Worm (Caenorhabditis elegans) whole organism, midembryonic: Measurements from ENCODE around the gene K08D10.10.
"Not testable (repeated sequence)": the region's sequence is repeated elsewhere in the genome, so short reads cannot be mapped to it uniquely, and the experiment has no call there.

Experiments used
- T22C8.4 ChIP-seq: fragments of 200-800 bp; sonication (Bioruptor generic); IDR thresholded peaks from 2 replicates; pipeline ENCODE4 v1.3.6; 2022; ENCODE audit warnings: missing genetic modification characterization, missing compliant biosample characterization
- cog-1 ChIP-seq: sonication (generic microtip); optimal IDR thresholded peaks from 2 replicates; lab custom pipeline; 2016; ENCODE audit warnings: missing genetic modification characterization, missing compliant biosample characterization
- flt-1 ChIP-seq: fragments of 200-800 bp; sonication (Bioruptor generic); IDR thresholded peaks from 2 replicates; pipeline ENCODE4 v1.3.6; 2022; ENCODE audit warnings: missing genetic modification characterization, missing compliant biosample characterization
- klf-2 ChIP-seq: fragments of 200-800 bp; sonication (Bioruptor generic); conservative IDR thresholded peaks from 2 replicates; pipeline ENCODE4 v1.3.6; 2022; ENCODE audit warnings: missing genetic modification reagents, missing genetic modification characterization, missing compliant biosample characterization
- med-1 ChIP-seq: sonication (generic microtip); optimal IDR thresholded peaks from 2 replicates; lab custom pipeline; 2017; ENCODE audit warnings: missing genetic modification characterization, mild to moderate bottlenecking, missing compliant biosample characterization, antibody characterized with exemption, missing genetic modification reagents; ENCODE audit not compliant: insufficient read depth
- ref-1 ChIP-seq: fragments of 200-800 bp; sonication (Bioruptor generic); conservative IDR thresholded peaks from 2 replicates; pipeline ENCODE4 v1.3.6; 2022; ENCODE audit warnings: missing genetic modification reagents, missing genetic modification characterization, missing compliant biosample characterization
- tab-1 ChIP-seq: fragments of 200-800 bp; sonication (Bioruptor generic); IDR thresholded peaks from 2 replicates; pipeline ENCODE4 v1.3.6; 2022; ENCODE audit warnings: missing genetic modification characterization, missing compliant biosample characterization
- ztf-23 ChIP-seq: fragments of 200-800 bp; sonication (Bioruptor generic); IDR thresholded peaks from 2 replicates; pipeline ENCODE4 v1.3.6; 2022; ENCODE audit warnings: missing genetic modification reagents, missing genetic modification characterization, missing compliant biosample characterization
- ztf-29 ChIP-seq: fragments of 200-800 bp; sonication (Bioruptor generic); IDR thresholded peaks from 2 replicates; pipeline ENCODE4 v1.3.6; 2022; ENCODE audit warnings: missing genetic modification reagents, missing genetic modification characterization, missing compliant biosample characterization

The K08D10.10 gene

ce11 chrIV:4125657-4126056 is 26.4 kb upstream of the K08D10.10 start, which contains the start of gene F49F1.7:
F49F1.7 (minus strand) TSS chrIV:4125757.
- not testable (repeated sequence) for TF ChIP-seq ref-1, tab-1, flt-1 (GFP tag; lab: Robert Waterston, UW)

ce11 chrIV:4135744-4136143 is 16.3 kb upstream of the K08D10.10 start, which contains the start of gene F49F1.17:
F49F1.17 (minus strand) TSS chrIV:4135844.
- TF ChIP-seq T22C8.4: no peak
- no peak for TF ChIP-seq tab-1 (GFP tag; lab: Robert Waterston, UW)
- no peak for TF ChIP-seq ztf-23 (GFP tag; lab: Robert Waterston, UW)
- no peak for TF ChIP-seq ref-1 (GFP tag; lab: Robert Waterston, UW)
- no peak for TF ChIP-seq med-1

ce11 chrIV:4137472-4137871 is 14.6 kb upstream of the K08D10.10 start, which contains the start of gene F49F1.9:
F49F1.9 (minus strand) TSS chrIV:4137572.
- TF ChIP-seq ztf-29: no peak
- TF ChIP-seq T22C8.4: no peak
- TF ChIP-seq klf-2 (GFP tag; lab: Robert Waterston, UW): no peak
- no peak for TF ChIP-seq flt-1 (GFP tag; lab: Robert Waterston, UW)
- TF ChIP-seq tab-1 (GFP tag; lab: Robert Waterston, UW): no peak
- TF ChIP-seq cog-1 (tag; lab: Kevin White, UChicago): no peak
- no peak for TF ChIP-seq ref-1 (GFP tag; lab: Robert Waterston, UW)

- TF ChIP-seq med-1: no peak
- TF ChIP-seq cog-1 (tag; lab: Kevin White, UChicago): no peak
- no peak for TF ChIP-seq tab-1 (GFP tag; lab: Robert Waterston, UW)
- no peak for TF ChIP-seq ztf-23 (GFP tag; lab: Robert Waterston, UW)
- no peak for TF ChIP-seq flt-1 (GFP tag; lab: Robert Waterston, UW)
Observed at ce11 chrIV:4139022-4139421, 13.0 kb upstream of the K08D10.10 start, which contains the start of gene F49F1.10. F49F1.10 (minus strand) TSS chrIV:4139122.

ce11 chrIV:4140265-4140664 is 11.8 kb upstream of the K08D10.10 start, which contains the start of gene F49F1.18:
F49F1.18 (minus strand) TSS chrIV:4140365.
- TF ChIP-seq klf-2 (GFP tag; lab: Robert Waterston, UW) (no peak), cog-1 (tag; lab: Kevin White, UChicago) (no peak), flt-1 (GFP tag; lab: Robert Waterston, UW) (no peak), tab-1 (GFP tag; lab: Robert Waterston, UW) (no peak), T22C8.4 (no peak), ztf-23 (GFP tag; lab: Robert Waterston, UW) (no peak), ztf-29 (no peak), med-1 (no peak), ref-1 (GFP tag; lab: Robert Waterston, UW) (no peak)

ce11 chrIV:4141311-4141710 is 10.7 kb upstream of the K08D10.10 start, which contains the start of gene F49F1.11:
F49F1.11 (minus strand) TSS chrIV:4141411.
- TF ChIP-seq T22C8.4 (no peak), flt-1 (GFP tag; lab: Robert Waterston, UW) (no peak), ztf-23 (GFP tag; lab: Robert Waterston, UW) (no peak), ztf-29 (no peak), tab-1 (GFP tag; lab: Robert Waterston, UW) (no peak), med-1 (no peak), cog-1 (tag; lab: Kevin White, UChicago) (no peak), ref-1 (GFP tag; lab: Robert Waterston, UW) (no peak), klf-2 (GFP tag; lab: Robert Waterston, UW) (no peak)

ce11 chrIV:4142986-4143385 is 9.0 kb upstream of the K08D10.10 start, which contains the start of gene F49F1.12:
F49F1.12 (minus strand) TSS chrIV:4143086.
- TF ChIP-seq ref-1 (GFP tag; lab: Robert Waterston, UW); tab-1 (GFP tag; lab: Robert Waterston, UW); ztf-29: not testable (repeated sequence)

- TF ChIP-seq ztf-29 (no peak), ref-1 (GFP tag; lab: Robert Waterston, UW) (no peak), klf-2 (GFP tag; lab: Robert Waterston, UW) (no peak), flt-1 (GFP tag; lab: Robert Waterston, UW) (no peak), med-1 (no peak), T22C8.4 (no peak), cog-1 (tag; lab: Kevin White, UChicago) (no peak), ztf-23 (GFP tag; lab: Robert Waterston, UW) (no peak), tab-1 (GFP tag; lab: Robert Waterston, UW) (no peak)
Observed at ce11 chrIV:4144784-4145183, 7.3 kb upstream of the K08D10.10 start, which contains the start of gene R07C12.3. R07C12.3 (plus strand) TSS chrIV:4145084.

ce11 chrIV:4147891-4148290 is 4.1 kb upstream of the K08D10.10 start:
- TF ChIP-seq ztf-29 (no peak), med-1 (no peak), cog-1 (tag; lab: Kevin White, UChicago) (no peak), ref-1 (GFP tag; lab: Robert Waterston, UW) (no peak), tab-1 (GFP tag; lab: Robert Waterston, UW) (no peak), ztf-23 (GFP tag; lab: Robert Waterston, UW) (no peak), flt-1 (GFP tag; lab: Robert Waterston, UW) (no peak), klf-2 (GFP tag; lab: Robert Waterston, UW) (no peak), T22C8.4 (no peak)

ce11 chrIV:4150138-4150537 is 1.9 kb upstream of the K08D10.10 start:
- TF ChIP-seq med-1: no peak
- TF ChIP-seq tab-1 (GFP tag; lab: Robert Waterston, UW): no peak
- no peak for TF ChIP-seq flt-1 (GFP tag; lab: Robert Waterston, UW)
- TF ChIP-seq klf-2 (GFP tag; lab: Robert Waterston, UW): no peak
- no peak for TF ChIP-seq ref-1 (GFP tag; lab: Robert Waterston, UW)
- no peak for TF ChIP-seq T22C8.4
- no peak for TF ChIP-seq ztf-29
- TF ChIP-seq cog-1 (tag; lab: Kevin White, UChicago): no peak
- TF ChIP-seq ztf-23 (GFP tag; lab: Robert Waterston, UW): no peak
